Fruit fly (Drosophila melanogaster) whole organism, embryonic: ENCODE measurements around the gene Ddc.

Experiments
- Atf-2 ChIP-seq: fragments of 200-800 bp; sonication (Bioruptor generic); optimal IDR thresholded peaks from 2 replicates; lab custom pipeline; 2016; ENCODE audit warnings: missing biosample characterization, missing genetic modification characterization
- C15 ChIP-seq: fragments of 200-800 bp; sonication (Bioruptor generic); IDR thresholded peaks from 3 replicates; pipeline ENCODE4 v1.3.6; 2022; ENCODE audit warnings: missing biosample characterization, missing genetic modification characterization
- CG10267 ChIP-seq: fragments of 200-800 bp; sonication (Bioruptor generic); optimal IDR thresholded peaks from 2 replicates; lab custom pipeline; 2018; ENCODE audit warnings: missing biosample characterization, mild to moderate bottlenecking, missing genetic modification characterization, moderate library complexity
- CG10462 ChIP-seq: fragments of 200-800 bp; sonication (Bioruptor generic); optimal IDR thresholded peaks from 2 replicates; lab custom pipeline; 2016; ENCODE audit warnings: missing biosample characterization, missing genetic modification characterization
- CG10979 ChIP-seq: fragments of 200-800 bp; sonication (Bioruptor generic); optimal IDR thresholded peaks from 2 replicates; lab custom pipeline; 2018; ENCODE audit warnings: missing biosample characterization, mild to moderate bottlenecking, missing genetic modification characterization, moderate library complexity
- CG12744 ChIP-seq: fragments of 200-800 bp; sonication (Bioruptor generic); optimal IDR thresholded peaks from 2 replicates; lab custom pipeline; 2016; ENCODE audit warnings: missing biosample characterization, missing genetic modification characterization
- CG13424 ChIP-seq: fragments of 200-800 bp; sonication (Bioruptor generic); optimal IDR thresholded peaks from 2 replicates; lab custom pipeline; 2019; ENCODE audit warnings: missing biosample characterization, mild to moderate bottlenecking, missing genetic modification characterization, moderate library complexity
- CG13894 ChIP-seq: fragments of 200-800 bp; sonication (Bioruptor generic); optimal IDR thresholded peaks from 3 replicates; lab custom pipeline; 2018; ENCODE audit warnings: missing biosample characterization, mild to moderate bottlenecking, missing genetic modification characterization, moderate library complexity
- CG1529 ChIP-seq: fragments of 200-800 bp; sonication (Bioruptor generic); optimal IDR thresholded peaks from 3 replicates; lab custom pipeline; 2018; ENCODE audit warnings: missing biosample characterization, missing genetic modification characterization
- CG17568 ChIP-seq: fragments of 200-800 bp; sonication (Bioruptor generic); optimal IDR thresholded peaks from 2 replicates; lab custom pipeline; 2018; ENCODE audit warnings: missing biosample characterization, mild to moderate bottlenecking, missing genetic modification characterization, moderate library complexity
- CG18764 ChIP-seq: fragments of 200-800 bp; sonication (Bioruptor generic); optimal IDR thresholded peaks from 3 replicates; lab custom pipeline; 2016; ENCODE audit warnings: missing biosample characterization, missing genetic modification characterization
- CG2120 ChIP-seq: fragments of 200-800 bp; sonication (Bioruptor generic); optimal IDR thresholded peaks from 3 replicates; lab custom pipeline; 2016; ENCODE audit warnings: missing biosample characterization, missing genetic modification characterization
- CG2199 ChIP-seq: fragments of 200-800 bp; sonication (Bioruptor generic); IDR thresholded peaks from 3 replicates; pipeline ENCODE4 v1.3.6; 2022; ENCODE audit warnings: missing biosample characterization, missing genetic modification characterization
- CG2889 ChIP-seq: fragments of 200-800 bp; sonication (Bioruptor generic); IDR thresholded peaks from 3 replicates; pipeline ENCODE4 v1.3.6; 2022; ENCODE audit warnings: missing biosample characterization, missing genetic modification characterization
- CG30403 ChIP-seq: fragments of 200-800 bp; sonication (Bioruptor generic); optimal IDR thresholded peaks from 3 replicates; lab custom pipeline; 2016; ENCODE audit warnings: missing biosample characterization, missing genetic modification characterization
- CG5953 ChIP-seq: fragments of 200-800 bp; sonication (Bioruptor generic); IDR thresholded peaks from 2 replicates; pipeline ENCODE4 v1.3.6; 2022; ENCODE audit warnings: missing biosample characterization, missing genetic modification characterization
- CG6765 ChIP-seq: fragments of 200-800 bp; sonication (Bioruptor generic); optimal IDR thresholded peaks from 3 replicates; lab custom pipeline; 2017; ENCODE audit warnings: missing biosample characterization, mild to moderate bottlenecking, missing genetic modification characterization
- CG6854 ChIP-seq: fragments of 200-800 bp; sonication (Bioruptor generic); optimal IDR thresholded peaks from 3 replicates; lab custom pipeline; 2017; ENCODE audit warnings: missing biosample characterization, mild to moderate bottlenecking, missing genetic modification characterization
- CG7556 ChIP-seq: fragments of 200-800 bp; sonication (Bioruptor generic); optimal IDR thresholded peaks from 2 replicates; lab custom pipeline; 2017; ENCODE audit warnings: missing biosample characterization, mild to moderate bottlenecking, missing genetic modification characterization
- CG7839 ChIP-seq: fragments of 200-800 bp; sonication (Bioruptor generic); optimal IDR thresholded peaks from 3 replicates; lab custom pipeline; 2018; ENCODE audit warnings: missing biosample characterization, mild to moderate bottlenecking, missing genetic modification characterization, moderate library complexity
- CG8388 ChIP-seq: fragments of 200-800 bp; sonication (Bioruptor generic); optimal IDR thresholded peaks from 2 replicates; lab custom pipeline; 2019; ENCODE audit warnings: missing biosample characterization, mild to moderate bottlenecking, missing genetic modification characterization, moderate library complexity
- CHES-1-like ChIP-seq: fragments of 200-800 bp; sonication (Bioruptor generic); optimal IDR thresholded peaks from 2 replicates; lab custom pipeline; 2016; ENCODE audit warnings: missing biosample characterization, missing genetic modification characterization
- Doc2 ChIP-seq: fragments of 200-800 bp; sonication (Bioruptor generic); IDR thresholded peaks from 2 replicates; pipeline ENCODE4 v1.3.6; 2022; ENCODE audit warnings: missing biosample characterization, missing genetic modification characterization
- MBD-R2 ChIP-seq: fragments of 200-800 bp; sonication (Bioruptor generic); IDR thresholded peaks from 2 replicates; pipeline ENCODE4 v1.3.6; 2022; ENCODE audit warnings: missing biosample characterization, missing genetic modification characterization
- Med ChIP-seq: fragments of 200-800 bp; sonication (Bioruptor generic); peaks from one replicate; lab custom pipeline; 2016; ENCODE audit warnings: missing biosample characterization, missing genetic modification characterization, mild to moderate bottlenecking, inconsistent platforms, moderate library complexity
- Meics ChIP-seq: fragments of 200-800 bp; sonication (Bioruptor generic); optimal IDR thresholded peaks from 2 replicates; lab custom pipeline; 2017; ENCODE audit warnings: missing biosample characterization, mild to moderate bottlenecking, missing genetic modification characterization
- NFAT ChIP-seq: fragments of 200-800 bp; sonication (Bioruptor generic); IDR thresholded peaks from 2 replicates; pipeline ENCODE4 v1.3.6; 2022; ENCODE audit warnings: missing biosample characterization, missing genetic modification characterization
- Nf-YB ChIP-seq: fragments of 200-800 bp; sonication (Bioruptor generic); optimal IDR thresholded peaks from 3 replicates; lab custom pipeline; 2019; ENCODE audit warnings: missing biosample characterization, mild to moderate bottlenecking, missing genetic modification characterization, moderate library complexity
- abd-A ChIP-seq: fragments of 200-800 bp; sonication (Bioruptor generic); optimal IDR thresholded peaks from 3 replicates; lab custom pipeline; 2019; ENCODE audit warnings: missing biosample characterization, mild to moderate bottlenecking, missing genetic modification characterization, moderate library complexity
- ac ChIP-seq: fragments of 200-800 bp; sonication (Bioruptor generic); optimal IDR thresholded peaks from 3 replicates; lab custom pipeline; 2017; ENCODE audit warnings: missing biosample characterization, mild to moderate bottlenecking, missing genetic modification characterization
- bcd ChIP-seq: fragments of 200-800 bp; sonication (Bioruptor generic); optimal IDR thresholded peaks from 2 replicates; lab custom pipeline; 2017; ENCODE audit warnings: missing biosample characterization, mild to moderate bottlenecking, missing genetic modification characterization
- bowl ChIP-seq: fragments of 200-800 bp; sonication (Bioruptor generic); IDR thresholded peaks from 2 replicates; pipeline ENCODE4 v1.3.6; 2022; ENCODE audit warnings: missing biosample characterization, missing genetic modification characterization
- ci ChIP-seq: fragments of 200-800 bp; sonication (Bioruptor generic); IDR thresholded peaks from 3 replicates; pipeline ENCODE4 v1.3.6; 2022; ENCODE audit warnings: missing biosample characterization, missing genetic modification characterization
- crol ChIP-seq: fragments of 200-800 bp; sonication (Bioruptor generic); IDR thresholded peaks from 2 replicates; pipeline ENCODE4 v1.3.6; 2022; ENCODE audit warnings: missing biosample characterization, missing genetic modification characterization
- dmrt99B ChIP-seq: fragments of 200-800 bp; sonication (Bioruptor generic); optimal IDR thresholded peaks from 2 replicates; lab custom pipeline; 2018; ENCODE audit warnings: missing biosample characterization, mild to moderate bottlenecking, missing genetic modification characterization, moderate library complexity
- eve ChIP-seq, 2 experiments: fragments of >200 bp; optimal IDR thresholded peaks; 2 replicates each; lab custom pipeline; 2017; ENCODE audit warnings: missing biosample characterization in 2 of 2, missing genetic modification characterization in 2 of 2
- grau ChIP-seq: fragments of 200-800 bp; optimal IDR thresholded peaks from 3 replicates; lab custom pipeline; 2019; ENCODE audit warnings: missing biosample characterization, mild to moderate bottlenecking, missing genetic modification characterization, moderate library complexity
- grn ChIP-seq: fragments of 200-800 bp; sonication (Bioruptor generic); optimal IDR thresholded peaks from 3 replicates; lab custom pipeline; 2017; ENCODE audit warnings: missing biosample characterization, missing genetic modification characterization
- insv ChIP-seq, 2 experiments: fragments of 200-800 bp; sonication (Bioruptor generic); optimal IDR thresholded peaks; 3 replicates each; lab custom pipeline; 2016 to 2018; ENCODE audit warnings: missing biosample characterization in 2 of 2, missing genetic modification characterization in 2 of 2
- inv ChIP-seq: fragments of 200-800 bp; sonication (Bioruptor generic); IDR thresholded peaks from 2 replicates; pipeline ENCODE4 v1.3.6; 2022; ENCODE audit warnings: missing biosample characterization, missing genetic modification characterization; ENCODE audit not compliant: partially characterized antibody
- jing ChIP-seq: fragments of 200-800 bp; sonication (Bioruptor generic); optimal IDR thresholded peaks from 2 replicates; lab custom pipeline; 2018; ENCODE audit warnings: missing biosample characterization, mild to moderate bottlenecking, missing genetic modification characterization
- kni ChIP-seq: fragments of 200-800 bp; sonication (Bioruptor generic); optimal IDR thresholded peaks from 3 replicates; lab custom pipeline; 2017; ENCODE audit warnings: mild to moderate bottlenecking, missing biosample characterization, missing genetic modification reagents, missing genetic modification characterization
- luna ChIP-seq: fragments of 200-800 bp; sonication (Bioruptor generic); optimal IDR thresholded peaks from 2 replicates; lab custom pipeline; 2016; ENCODE audit warnings: missing biosample characterization, missing genetic modification characterization
- maf-S ChIP-seq: fragments of 200-800 bp; sonication (Bioruptor generic); optimal IDR thresholded peaks from 2 replicates; lab custom pipeline; 2016; ENCODE audit warnings: missing biosample characterization, missing genetic modification characterization
- onecut ChIP-seq: fragments of 200-800 bp; sonication (Bioruptor generic); IDR thresholded peaks from 2 replicates; pipeline ENCODE4 v1.3.6; 2022; ENCODE audit warnings: missing biosample characterization, missing genetic modification characterization
- rib ChIP-seq: fragments of 200-800 bp; sonication (Bioruptor generic); IDR thresholded peaks from 2 replicates; pipeline ENCODE4 v1.3.6; 2022; ENCODE audit warnings: missing biosample characterization, missing genetic modification characterization
- sd ChIP-seq: fragments of 200-800 bp; sonication (Bioruptor generic); optimal IDR thresholded peaks from 3 replicates; lab custom pipeline; 2018; ENCODE audit warnings: missing biosample characterization, mild to moderate bottlenecking, missing genetic modification characterization, moderate library complexity
- slp2 ChIP-seq: fragments of 200-800 bp; sonication (Bioruptor generic); optimal IDR thresholded peaks from 2 replicates; lab custom pipeline; 2016; ENCODE audit warnings: missing biosample characterization, missing genetic modification characterization
- sob ChIP-seq: fragments of 200-800 bp; sonication (Bioruptor generic); IDR thresholded peaks from 2 replicates; pipeline ENCODE4 v1.3.6; 2022; ENCODE audit warnings: missing biosample characterization, missing genetic modification characterization
- tx ChIP-seq: fragments of 200-800 bp; sonication (Bioruptor generic); optimal IDR thresholded peaks from 2 replicates; lab custom pipeline; 2016; ENCODE audit warnings: missing biosample characterization, missing genetic modification characterization
- zen2 ChIP-seq: fragments of 200-800 bp; sonication (Bioruptor generic); IDR thresholded peaks from 3 replicates; pipeline ENCODE4 v1.3.6; 2022; ENCODE audit warnings: missing biosample characterization, missing genetic modification characterization; ENCODE audit not compliant: partially characterized antibody

Gene Ddc

DNA sequence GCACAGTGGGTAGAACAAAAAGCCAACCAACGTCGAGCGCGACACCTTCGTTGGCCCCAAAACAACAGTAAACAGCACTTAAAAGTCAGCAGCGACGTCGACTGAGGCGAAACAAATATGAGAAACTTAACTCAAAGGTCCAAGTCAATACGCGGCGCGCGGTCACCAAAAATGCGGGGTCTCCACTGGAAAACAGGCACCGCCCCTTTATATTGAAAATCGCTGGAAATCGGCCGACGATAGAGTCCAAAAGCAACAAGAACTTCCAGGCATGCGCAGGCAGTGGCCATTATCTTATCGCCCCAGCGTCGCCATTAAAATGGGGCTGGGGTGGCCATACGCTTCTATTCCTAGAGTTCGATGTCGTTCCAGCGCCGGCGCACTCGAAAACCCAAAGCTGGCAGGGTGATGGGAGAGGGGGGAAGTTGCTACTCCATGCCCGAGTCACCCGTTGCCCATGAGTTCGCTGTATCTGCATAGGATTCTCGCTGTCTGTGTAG, 11.7 kb downstream of the Ddc start, which contains the start of gene Lim3 (continued):
- TF ChIP-seq Nf-YB (peak; percentile 84), Med (GFP tag; lab: Kevin White, UChicago) (peak; percentile 75), CG10462 (GFP tag; lab: Kevin White, UChicago) (no peak), ac (GFP tag; lab: Kevin White, UChicago) (no peak), CG13894 (tag; lab: Kevin White, UChicago) (peak; percentile 66), tx (GFP tag; lab: Kevin White, UChicago) (no peak), CG6765 (GFP tag; lab: Kevin White, UChicago) (no peak), zen2 (GFP tag; lab: Robert Waterston, UW) (peak; percentile 32; the same call in 1 of the 3 replicates), dmrt99B (tag; lab: Kevin White, UChicago) (no peak), CG7556 (GFP tag; lab: Kevin White, UChicago) (no peak), CG10979 (no peak), maf-S (GFP tag; lab: Kevin White, UChicago) (no peak), eve (GFP tag; optimal IDR thresholded peaks at IDR 0.05; lab: Kevin White, UChicago) (no peak), onecut (peak; percentile 11; the same call in 1 of the 2 replicates), CG30403 (no peak), CG12744 (no peak), CG1529 (no peak), bcd (GFP tag; lab: Kevin White, UChicago) (no peak), inv (GFP tag; lab: Robert Waterston, UW) (no peak), luna (GFP tag; lab: Kevin White, UChicago) (no peak), Doc2 (GFP tag; lab: Robert Waterston, UW) (no peak), sob (no peak), jing (GFP tag; lab: Kevin White, UChicago) (no peak), bowl (GFP tag; lab: Robert Waterston, UW) (peak; percentile 20; the same call in 1 of the 2 replicates), CG13424 (tag; lab: Kevin White, UChicago) (no peak), CG2199 (0 out of 3 replicates have a peak, but pooled peaks have one; percentile 41), CHES-1-like (GFP tag; lab: Kevin White, UChicago) (no peak), CG6854 (GFP tag; lab: Kevin White, UChicago) (no peak), CG5953 (GFP tag; lab: Robert Waterston, UW) (no peak), CG10267 (tag; lab: Kevin White, UChicago) (no peak), Atf-2 (no peak), CG8388 (no peak), ci (GFP tag; lab: Robert Waterston, UW) (peak; percentile 66; the same call in 1 of the 3 replicates), kni (GFP tag; lab: Kevin White, UChicago) (no peak), CG18764 (GFP tag; lab: Kevin White, UChicago) (no peak), grn (GFP tag; lab: Kevin White, UChicago) (peak; percentile 12), CG17568 (GFP tag; lab: Kevin White, UChicago) (no peak), insv (GFP tag; optimal IDR thresholded peaks at IDR 0.05; lab: Kevin White, UChicago) (no peak), slp2 (GFP tag; lab: Kevin White, UChicago) (no peak), grau (no peak), rib (GFP tag; lab: Robert Waterston, UW) (no peak), sd (peak; percentile 82), CG2120 (GFP tag; lab: Kevin White, UChicago) (no peak), CG7839 (no peak), MBD-R2 (no peak), C15 (GFP tag; lab: Robert Waterston, UW) (no peak), CG2889 (GFP tag; lab: Robert Waterston, UW) (no peak), Meics (no peak), crol (GFP tag; lab: Robert Waterston, UW) (peak; percentile 95), abd-A (tag; lab: Kevin White, UChicago) (peak; percentile 67), NFAT (GFP tag; lab: Robert Waterston, UW) (no peak)
